Fruit fly (Drosophila melanogaster) Kc167 (cell line): ENCODE measurements around the gene Helz.

ENCODE experiments used
- Myc ChIP-seq: fragments of >200 bp; optimal IDR thresholded peaks from 2 replicates; lab custom pipeline; 2017; ENCODE audit warnings: missing external identifiers
- Sin3A ChIP-seq: fragments of >200 bp; optimal IDR thresholded peaks from 2 replicates; lab custom pipeline; 2018; ENCODE audit warnings: missing external identifiers
- insv ChIP-seq: fragments of >200 bp; optimal IDR thresholded peaks from 3 replicates; lab custom pipeline; 2018; ENCODE audit warnings: missing external identifiers
- psq ChIP-seq: fragments of >200 bp; optimal IDR thresholded peaks from 2 replicates; lab custom pipeline; 2017; ENCODE audit warnings: missing external identifiers
- ttk ChIP-seq: sonication (Bioruptor generic); optimal IDR thresholded peaks from 2 replicates; lab custom pipeline; 2017; ENCODE audit warnings: missing external identifiers

DNA sequence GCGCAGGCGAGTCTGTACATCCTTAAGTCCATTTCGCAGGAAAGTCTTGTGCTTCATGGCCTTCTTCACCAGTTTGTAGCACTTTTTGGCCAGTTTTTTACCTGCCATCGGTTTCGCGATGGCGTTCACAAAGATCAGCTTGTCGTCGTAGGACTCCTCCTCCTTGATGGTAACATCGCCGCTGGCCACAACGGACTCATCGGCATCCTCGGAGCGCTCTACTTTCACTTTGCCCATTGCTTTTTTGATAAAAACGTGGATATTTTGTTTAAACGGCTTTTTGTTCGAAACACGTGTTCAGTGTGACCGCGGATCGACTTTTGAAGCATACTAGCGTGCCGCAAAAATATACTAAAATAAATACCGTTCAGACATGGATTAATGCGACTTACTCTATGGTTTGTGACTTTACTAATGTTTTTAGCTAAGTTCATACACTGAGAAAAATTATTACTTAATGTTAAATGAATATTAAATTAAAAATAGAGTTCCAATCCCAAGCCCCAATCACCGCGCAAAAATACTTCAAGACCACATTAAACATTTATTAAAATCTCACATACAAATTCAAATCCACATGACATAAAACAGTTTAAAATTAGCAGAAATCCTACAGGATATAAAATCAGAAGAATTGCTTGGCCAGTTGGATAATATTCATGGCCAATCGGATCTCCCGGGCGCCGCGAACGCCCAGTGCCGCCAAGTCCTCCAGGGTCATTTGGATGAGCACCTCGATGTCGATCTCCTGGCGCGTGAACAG, 12.3 kb downstream of the Helz start, which contains the start of gene NHP2:
- no peak for TF ChIP-seq psq
- TF ChIP-seq ttk (lab: Kevin White, UChicago) = no peak
- TF ChIP-seq insv (lab: Kevin White, UChicago) = no peak
- TF ChIP-seq Myc (lab: Kevin White, UChicago) = no peak
- no peak for TF ChIP-seq Sin3A (lab: Kevin White, UChicago)
